Worm (Caenorhabditis elegans) whole organism, L4 larva: ENCODE data around the gene unc-5.

Experiments
- dmd-8 ChIP-seq: fragments of 200-800 bp; sonication (Bioruptor generic); IDR thresholded peaks from 2 replicates; pipeline ENCODE4 v1.3.6; 2022; ENCODE audit warnings: missing genetic modification characterization, missing compliant biosample characterization
- fos-1 ChIP-seq: fragments of 150-350 bp; optimal IDR thresholded peaks from 2 replicates; lab custom pipeline; 2014; ENCODE audit warnings: missing biosample characterization, missing genetic modification characterization
- hlh-30 ChIP-seq: sonication (generic microtip); optimal IDR thresholded peaks from 2 replicates; lab custom pipeline; 2017; ENCODE audit warnings: antibody characterized with exemption, mild to moderate bottlenecking, missing genetic modification characterization, missing compliant biosample characterization; ENCODE audit not compliant: insufficient read depth
- lin-15B ChIP-seq: fragments of 150-350 bp; sonication (generic microtip); optimal IDR thresholded peaks from 3 replicates; lab custom pipeline; 2014; ENCODE audit warnings: missing biosample characterization, missing genetic modification characterization
- mxl-3 ChIP-seq: fragments of 200-800 bp; sonication (Bioruptor generic); optimal IDR thresholded peaks from 2 replicates; lab custom pipeline; 2018; ENCODE audit warnings: mild to moderate bottlenecking, missing genetic modification characterization, missing compliant biosample characterization
- nhr-77 ChIP-seq: fragments of 150-350 bp; optimal IDR thresholded peaks from 2 replicates; lab custom pipeline; 2014; ENCODE audit warnings: missing biosample characterization, missing genetic modification characterization
- pha-4 ChIP-seq, 2 experiments: fragments of 150-350 bp in 1 of 2; fragments of 200-800 bp in 1 of 2; sonication (Bioruptor generic) in 1 of 2; IDR thresholded peaks in 1 of 2; optimal IDR thresholded peaks in 1 of 2; 2 replicates each; pipeline versions ENCODE4 v1.3.6 to Lab custom; 2014 to 2022; ENCODE audit warnings: missing genetic modification characterization in 2 of 2, missing genetic modification reagents in 2 of 2, missing biosample characterization in 1 of 2, missing compliant biosample characterization in 1 of 2

DNA sequence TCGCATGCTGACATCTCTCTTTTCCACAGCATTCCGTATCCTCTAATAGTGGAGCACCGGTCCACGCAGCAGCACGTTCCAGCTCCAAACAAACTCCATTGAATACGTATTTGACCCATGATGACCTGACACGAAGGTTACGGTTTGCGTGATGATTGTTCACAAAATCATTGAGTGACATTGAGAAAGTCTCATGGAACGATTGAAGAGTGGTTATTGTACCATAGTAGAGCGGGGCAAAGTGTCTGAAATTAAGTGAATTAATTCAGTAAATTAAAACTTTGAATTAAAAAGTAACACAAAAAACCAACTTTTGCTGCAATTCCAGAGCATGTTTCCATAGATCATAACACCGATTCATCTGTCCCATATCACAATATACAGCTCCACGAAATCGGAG is 6.5 kb upstream of the unc-5 start:
- TF ChIP-seq mxl-3 (no peak), nhr-77 (tag; lab: Kevin White, UChicago) (no peak), pha-4 (GFP tag; IDR thresholded peaks at IDR 0.05; lab: Robert Waterston, UW) (no peak), pha-4 (tag; optimal IDR thresholded peaks at IDR 0.05; lab: Kevin White, UChicago) (no peak), lin-15B (tag; lab: Kevin White, UChicago) (no peak), fos-1 (tag; lab: Kevin White, UChicago) (no peak), dmd-8 (GFP tag; lab: Robert Waterston, UW) (no peak), hlh-30 (tag; lab: Kevin White, UChicago) (no peak)
